Worm (Caenorhabditis elegans): Measurements from ENCODE around the gene srt-59.

The srt-59 gene

DNA sequence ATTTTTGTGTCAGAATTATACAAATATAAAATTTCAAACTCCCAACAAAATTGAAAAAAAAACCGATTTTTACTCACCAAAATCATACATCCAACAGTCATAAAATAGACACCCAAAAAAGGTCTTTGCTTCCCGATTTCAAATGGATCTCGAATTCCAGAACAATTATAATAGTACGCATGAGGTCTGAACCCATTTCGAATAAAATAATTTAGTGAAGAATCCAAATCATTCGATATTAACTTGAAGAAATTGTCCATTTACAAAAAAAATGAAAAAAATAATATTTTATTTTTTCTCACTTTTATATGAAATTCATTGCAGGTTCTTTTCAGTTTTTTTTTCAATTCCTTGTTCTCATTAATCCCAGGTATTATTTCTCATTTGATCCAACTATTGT, at the start of gene srt-59:
Gene srt-59, minus strand, starts transcription at position 101 of the 400 bp plus-strand sequence.
- TF ChIP-seq hlh-26 (GFP tag; conservative IDR thresholded peaks at IDR 0.05) (no peak), nhr-120 (GFP tag; IDR thresholded peaks at IDR 0.05) (no peak), F33H1.4 (GFP tag; IDR thresholded peaks at IDR 0.05) (no peak), Y53F4B.3 (GFP tag; IDR thresholded peaks at IDR 0.05) (no peak), tlf-1 (GFP tag; optimal IDR thresholded peaks at IDR 0.05) (no peak), lir-1 (GFP tag; conservative IDR thresholded peaks at IDR 0.05) (no peak)

DNA sequence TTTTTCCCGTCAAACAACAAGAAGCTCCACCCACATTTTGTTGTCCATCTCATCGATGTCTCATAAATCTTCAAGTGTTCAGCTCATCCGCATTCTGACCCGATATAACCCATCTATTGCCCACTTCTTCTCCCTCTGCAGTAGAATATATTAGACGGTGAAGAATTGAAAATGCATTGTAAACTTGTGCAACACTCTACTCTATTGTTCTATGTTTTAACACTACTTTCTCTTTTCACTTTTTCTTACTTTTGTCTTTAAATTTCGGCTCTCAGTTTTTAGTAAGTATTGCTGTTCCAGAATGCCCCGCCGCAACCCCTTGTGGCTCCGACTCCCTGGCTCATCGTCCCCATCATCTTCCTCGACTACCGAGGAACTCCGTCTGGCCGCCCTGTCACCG, 47.9 kb upstream of the srt-59 start, which contains the start of gene K11H12.9:
Gene K11H12.9, plus strand, starts transcription at position 301 of the 400 bp plus-strand sequence.
- TF ChIP-seq nhr-90 (tag; optimal IDR thresholded peaks at IDR 0.05) (no peak), akir-1 (GFP tag; optimal IDR thresholded peaks at IDR 0.05) (no peak), zfh-2 (GFP tag; conservative IDR thresholded peaks at IDR 0.05) (peak; percentile 45; the same call in 1 of the 2 replicates), mcd-1 (GFP tag; IDR thresholded peaks at IDR 0.05) (no peak), F57C9.4 (tag; optimal IDR thresholded peaks at IDR 0.05) (no peak), F33H1.4 (GFP tag; IDR thresholded peaks at IDR 0.05) (no peak)

DNA sequence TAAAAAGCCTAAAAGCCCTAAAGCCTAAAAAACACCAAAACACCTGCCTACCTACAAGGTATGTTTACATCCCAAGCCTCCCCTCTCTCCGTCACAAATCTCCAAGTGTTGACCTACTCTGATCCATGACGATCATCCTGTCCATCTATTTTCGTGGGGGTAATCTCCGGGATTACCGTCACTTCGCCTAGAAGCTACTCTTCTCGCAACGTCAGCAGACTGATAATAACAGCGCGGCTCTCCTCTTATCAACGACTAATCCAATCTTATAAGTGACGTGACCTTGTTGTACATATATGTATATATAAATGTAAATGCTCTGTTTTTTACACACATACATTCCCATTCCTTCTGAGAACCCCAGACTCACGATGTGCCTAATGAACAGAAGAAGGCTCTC, 46.9 kb upstream of the srt-59 start:
- TF ChIP-seq tbp1 (GFP tag; optimal IDR thresholded peaks at IDR 0.05) = no peak
- no peak for TF ChIP-seq hsf-1 (GFP tag; IDR thresholded peaks at IDR 0.05)
- no peak for TF ChIP-seq C06A6.2 (GFP tag; conservative IDR thresholded peaks at IDR 0.05)
- no peak for TF ChIP-seq akir-1 (GFP tag; optimal IDR thresholded peaks at IDR 0.05)
- no peak for TF ChIP-seq lin-54 (GFP tag; optimal IDR thresholded peaks at IDR 0.05)
- no peak for TF ChIP-seq T26A5.8 (tag; optimal IDR thresholded peaks at IDR 0.05)
- no peak for TF ChIP-seq egl-44 (GFP tag; IDR thresholded peaks at IDR 0.05)

DNA sequence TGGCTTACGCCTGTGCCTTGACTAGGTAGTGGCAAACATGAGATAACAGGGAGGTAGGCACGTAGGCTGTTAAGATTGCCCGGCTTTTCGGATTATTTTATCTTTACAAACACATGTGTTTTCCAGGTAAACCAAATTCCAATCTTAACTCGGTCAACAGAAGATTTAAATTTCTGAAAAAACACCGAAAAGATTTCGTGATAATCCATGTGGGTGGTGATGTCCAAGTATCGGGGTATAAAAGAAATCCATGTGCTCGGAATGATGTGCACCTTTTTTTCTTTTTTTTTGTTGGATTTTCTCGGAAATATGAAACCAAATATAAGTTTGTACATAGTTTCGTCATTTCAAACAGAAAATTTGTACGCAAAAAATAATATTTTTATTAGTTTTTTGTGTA, 42.0 kb upstream of the srt-59 start:
- no peak for TF ChIP-seq snpc-3.4 (tag; optimal IDR thresholded peaks at IDR 0.05)
- no peak for TF ChIP-seq lsy-27 (tag; optimal IDR thresholded peaks at IDR 0.05; ENCODE audit: borderline replicate concordance, insufficient read depth)
- no peak for TF ChIP-seq madf-3 (GFP tag; IDR thresholded peaks at IDR 0.05)
- TF ChIP-seq nhr-80 (tag; optimal IDR thresholded peaks at IDR 0.05) = no peak
- no peak for TF ChIP-seq lsl-1 (GFP tag; optimal IDR thresholded peaks at IDR 0.05)
- no peak for TF ChIP-seq cebp-1 (GFP tag; IDR thresholded peaks at IDR 0.05)
- TF ChIP-seq cebp-1 (tag; optimal IDR thresholded peaks at IDR 0.05) = no peak
- no peak for TF ChIP-seq snpc-1.1 (tag; optimal IDR thresholded peaks at IDR 0.05; ENCODE audit: insufficient read depth)
- no peak for TF ChIP-seq F39B2.1 (GFP tag; IDR thresholded peaks at IDR 0.05)
- no peak for TF ChIP-seq Y79H2A.3 (GFP tag; conservative IDR thresholded peaks at IDR 0.05)
- no peak for TF ChIP-seq hlh-12 (tag; optimal IDR thresholded peaks at IDR 0.05)
- no peak for TF ChIP-seq ets-4 (GFP tag; optimal IDR thresholded peaks at IDR 0.05)

DNA sequence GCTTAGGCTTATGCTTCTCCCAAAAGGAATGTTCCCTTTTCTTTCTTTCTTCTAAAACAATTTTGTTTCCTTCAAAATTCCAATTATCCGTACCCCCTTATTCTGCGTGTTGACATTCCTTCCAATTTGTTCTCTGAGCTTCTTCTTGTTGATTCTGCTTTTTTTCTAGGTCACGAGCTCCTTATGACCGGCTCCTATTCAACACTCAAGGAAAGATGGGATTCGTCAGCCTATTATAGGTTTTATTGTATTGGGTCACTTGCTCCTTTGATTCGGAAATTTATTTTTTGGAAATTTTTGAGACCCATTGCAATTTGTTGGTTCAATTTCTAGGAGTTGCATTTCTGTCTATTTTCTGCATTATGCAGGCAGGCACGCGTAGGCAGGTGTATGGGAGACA, 37.7 kb upstream of the srt-59 start:
- TF ChIP-seq madf-8 (GFP tag; conservative IDR thresholded peaks at IDR 0.05) (no peak), attf-6 (GFP tag; IDR thresholded peaks at IDR 0.05) (no peak), ZK185.1 (tag; optimal IDR thresholded peaks at IDR 0.05; ENCODE audit: poor library complexity, severe bottlenecking) (no peak), ama-1 (optimal IDR thresholded peaks at IDR 0.05) (no peak), ama-1 (GFP tag; optimal IDR thresholded peaks at IDR 0.05) (no peak), repo-1 (tag; optimal IDR thresholded peaks at IDR 0.05) (no peak), ceh-40 (GFP tag; IDR thresholded peaks at IDR 0.05) (no peak), mel-28 (tag; optimal IDR thresholded peaks at IDR 0.05; ENCODE audit: borderline replicate concordance) (no peak), snpc-3.4 (tag; optimal IDR thresholded peaks at IDR 0.05) (no peak), F37B4.10 (GFP tag; IDR thresholded peaks at IDR 0.05) (no peak), nhr-80 (tag; optimal IDR thresholded peaks at IDR 0.05) (no peak), lin-35 (GFP tag; optimal IDR thresholded peaks at IDR 0.05) (no peak), dox-1 (GFP tag; IDR thresholded peaks at IDR 0.05) (no peak), F55B11.4 (tag; optimal IDR thresholded peaks at IDR 0.05; ENCODE audit: borderline replicate concordance, insufficient read depth) (no peak), dpl-1 (GFP tag; optimal IDR thresholded peaks at IDR 0.05) (no peak), F57C9.4 (tag; optimal IDR thresholded peaks at IDR 0.05) (no peak), nhr-179 (tag; optimal IDR thresholded peaks at IDR 0.05) (no peak), madf-10 (tag; optimal IDR thresholded peaks at IDR 0.05) (no peak)
